Fruit fly (Drosophila melanogaster): ENCODE measurements around the gene rin.

The rin gene

dm6 chr3R:13699350-13699749 is 52.5 kb downstream of the rin start:
- no peak for TF ChIP-seq noc (tag; optimal IDR thresholded peaks at IDR 0.05)

dm6 chr3R:13700192-13700591 is 53.4 kb downstream of the rin start, which contains the start of gene ninaB:
Gene ninaB, plus strand, starts transcription at chr3R:13700565.
- TF ChIP-seq noc (tag; optimal IDR thresholded peaks at IDR 0.05): no peak

- TF ChIP-seq noc (tag; optimal IDR thresholded peaks at IDR 0.05): no peak
Observed at dm6 chr3R:13700738-13701137, 53.9 kb downstream of the rin start, which contains the start of gene f-cup. Gene f-cup, minus strand, starts transcription at chr3R:13700838.

Data from whole organism, larva.